Fruit fly (Drosophila melanogaster) whole organism, pupa: Measurements from ENCODE around the gene bap.

Source experiments
- CG10348 ChIP-seq: fragments of 200-800 bp; sonication (Bioruptor generic); IDR thresholded peaks from 2 replicates; pipeline ENCODE4 v1.3.6; 2022; ENCODE audit warnings: missing biosample characterization, missing genetic modification characterization
- CG12605 ChIP-seq: fragments of 200-800 bp; sonication (Bioruptor generic); IDR thresholded peaks from 2 replicates; pipeline ENCODE4 v1.3.6; 2022; ENCODE audit warnings: missing biosample characterization, missing genetic modification characterization
- CG13204 ChIP-seq: fragments of 200-800 bp; sonication (Bioruptor generic); optimal IDR thresholded peaks from 2 replicates; lab custom pipeline; 2018; ENCODE audit warnings: missing biosample characterization, mild to moderate bottlenecking, missing genetic modification characterization, moderate library complexity
- CG14655 ChIP-seq: fragments of 200-800 bp; sonication (Bioruptor generic); optimal IDR thresholded peaks from 3 replicates; lab custom pipeline; 2017; ENCODE audit warnings: mild to moderate bottlenecking, missing biosample characterization, missing genetic modification reagents, missing genetic modification characterization
- CG15710 ChIP-seq: fragments of 200-800 bp; sonication (Bioruptor generic); optimal IDR thresholded peaks from 2 replicates; lab custom pipeline; 2018; ENCODE audit warnings: missing biosample characterization, mild to moderate bottlenecking, missing genetic modification characterization, moderate library complexity
- CG17806 ChIP-seq: fragments of 200-800 bp; sonication (Bioruptor generic); optimal IDR thresholded peaks from 2 replicates; lab custom pipeline; 2018; ENCODE audit warnings: missing biosample characterization, mild to moderate bottlenecking, missing genetic modification characterization, moderate library complexity
- CG32121 ChIP-seq: fragments of 200-800 bp; sonication (Bioruptor generic); IDR thresholded peaks from 2 replicates; pipeline ENCODE4 v1.3.6; 2022; ENCODE audit warnings: missing biosample characterization, missing genetic modification characterization
- CG34367 ChIP-seq: fragments of 200-800 bp; sonication (Bioruptor generic); optimal IDR thresholded peaks from 2 replicates; lab custom pipeline; 2018; ENCODE audit warnings: missing biosample characterization, mild to moderate bottlenecking, missing genetic modification characterization
- CG4496 ChIP-seq: fragments of 200-800 bp; sonication (Bioruptor generic); IDR thresholded peaks from 3 replicates; pipeline ENCODE4 v1.3.6; 2022; ENCODE audit warnings: missing biosample characterization, missing genetic modification characterization
- CG8159 ChIP-seq: fragments of 200-800 bp; sonication (Bioruptor generic); optimal IDR thresholded peaks from 3 replicates; lab custom pipeline; 2018; ENCODE audit warnings: missing biosample characterization, mild to moderate bottlenecking, missing genetic modification characterization, moderate library complexity
- CG8301 ChIP-seq: fragments of 200-800 bp; sonication (Bioruptor generic); optimal IDR thresholded peaks from 2 replicates; lab custom pipeline; 2018; ENCODE audit warnings: missing biosample characterization, mild to moderate bottlenecking, missing genetic modification characterization
- CG9948 ChIP-seq: fragments of 200-800 bp; sonication (Bioruptor generic); optimal IDR thresholded peaks from 2 replicates; lab custom pipeline; 2018; ENCODE audit warnings: missing biosample characterization, mild to moderate bottlenecking, missing genetic modification characterization, moderate library complexity
- D1 ChIP-seq: fragments of 200-800 bp; sonication (Bioruptor generic); optimal IDR thresholded peaks from 2 replicates; lab custom pipeline; 2018; ENCODE audit warnings: missing biosample characterization, mild to moderate bottlenecking, missing genetic modification characterization, moderate library complexity
- EcR ChIP-seq: fragments of 200-800 bp; sonication (Bioruptor generic); optimal IDR thresholded peaks from 3 replicates; lab custom pipeline; 2019; ENCODE audit warnings: missing biosample characterization, missing genetic modification characterization, mild to moderate bottlenecking, moderate library complexity, missing genetic modification reagents
- Ets98B ChIP-seq: fragments of 200-800 bp; sonication (Bioruptor generic); IDR thresholded peaks from 2 replicates; pipeline ENCODE4 v1.3.6; 2022; ENCODE audit warnings: missing biosample characterization, missing genetic modification characterization
- Pif1A ChIP-seq: fragments of 200-800 bp; sonication (Bioruptor generic); optimal IDR thresholded peaks from 3 replicates; lab custom pipeline; 2016; ENCODE audit warnings: missing biosample characterization, missing genetic modification characterization
- Pif1B ChIP-seq: fragments of 200-800 bp; sonication (Bioruptor generic); optimal IDR thresholded peaks from 3 replicates; lab custom pipeline; 2016; ENCODE audit warnings: missing biosample characterization, missing genetic modification characterization
- Snoo ChIP-seq: fragments of 200-800 bp; sonication (Bioruptor generic); optimal IDR thresholded peaks from 3 replicates; lab custom pipeline; 2017; ENCODE audit warnings: missing biosample characterization, mild to moderate bottlenecking, missing genetic modification characterization, inconsistent platforms
- fd96Ca ChIP-seq: fragments of 200-800 bp; sonication (Bioruptor generic); IDR thresholded peaks from 3 replicates; pipeline ENCODE4 v1.3.6; 2022; ENCODE audit warnings: missing biosample characterization, missing genetic modification characterization
- gl ChIP-seq: fragments of 200-800 bp; sonication (Bioruptor generic); optimal IDR thresholded peaks from 2 replicates; lab custom pipeline; 2018; ENCODE audit warnings: missing biosample characterization, mild to moderate bottlenecking, missing genetic modification characterization
- rn ChIP-seq: fragments of 200-800 bp; sonication (Bioruptor generic); IDR thresholded peaks from 2 replicates; pipeline ENCODE4 v1.3.6; 2022; ENCODE audit warnings: missing biosample characterization, missing genetic modification characterization

bap gene

DNA sequence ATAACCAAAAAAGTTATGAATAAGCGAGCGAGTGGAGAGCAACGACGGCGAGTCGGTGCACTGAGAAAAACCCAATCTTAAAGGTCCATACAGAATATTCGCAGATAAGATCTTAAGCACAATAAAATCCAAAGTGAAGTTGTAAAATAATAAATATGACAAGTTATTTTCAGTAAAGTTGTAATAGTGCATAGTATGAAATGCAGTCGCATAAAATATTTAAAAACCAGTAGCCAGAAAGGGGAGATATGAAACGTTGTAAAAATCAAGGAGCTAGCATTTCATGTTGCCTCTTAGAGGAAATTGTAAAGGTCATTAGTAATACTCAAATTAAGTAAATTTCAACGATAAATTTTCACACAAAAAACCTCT, 40.9 kb upstream of the bap start:
- 0 out of 2 replicates have a peak, but pooled peaks have one; percentile 6 for TF ChIP-seq Ets98B
- peak; percentile 39 for TF ChIP-seq CG8301 (tag; lab: Kevin White, UChicago)
- TF ChIP-seq CG4496 (GFP tag; lab: Robert Waterston, UW), result 0 out of 3 replicates have a peak, but pooled peaks have one; percentile 17
- no peak for TF ChIP-seq D1
- TF ChIP-seq CG15710 (tag; lab: Kevin White, UChicago), result no peak
- no peak for TF ChIP-seq gl (tag; lab: Kevin White, UChicago)
- TF ChIP-seq Pif1B (GFP tag; lab: Kevin White, UChicago), result peak; percentile 2

- TF ChIP-seq Pif1B (GFP tag; lab: Kevin White, UChicago) (no peak), CG9948 (tag; lab: Kevin White, UChicago) (no peak), CG13204 (peak; percentile 44), CG12605 (GFP tag; lab: Robert Waterston, UW) (no peak), rn (GFP tag; lab: Robert Waterston, UW) (no peak), D1 (no peak), CG32121 (no peak), EcR (GFP tag; lab: Kevin White, UChicago) (peak; percentile 37), CG34367 (tag; lab: Kevin White, UChicago) (no peak), Snoo (tag; lab: Kevin White, UChicago) (no peak), CG8301 (tag; lab: Kevin White, UChicago) (no peak), CG14655 (GFP tag; lab: Kevin White, UChicago) (no peak), CG8159 (tag; lab: Kevin White, UChicago) (no peak), Pif1A (GFP tag; lab: Kevin White, UChicago) (no peak), CG17806 (tag; lab: Kevin White, UChicago) (no peak), CG4496 (GFP tag; lab: Robert Waterston, UW) (no peak), CG15710 (tag; lab: Kevin White, UChicago) (no peak)
Observed at dm6 chr3R:21348367-21349038, 40.2 kb upstream of the bap start.

- TF ChIP-seq gl (tag; lab: Kevin White, UChicago), result peak; percentile 6
- no peak for TF ChIP-seq CG17806 (tag; lab: Kevin White, UChicago)
- no peak for TF ChIP-seq D1
- no peak for TF ChIP-seq CG15710 (tag; lab: Kevin White, UChicago)
- no peak for TF ChIP-seq CG34367 (tag; lab: Kevin White, UChicago)
Observed at dm6 chr3R:21349039-21349781, 39.5 kb upstream of the bap start, which contains the start of gene aus. aus (minus strand) TSS chr3R:21349601.

DNA sequence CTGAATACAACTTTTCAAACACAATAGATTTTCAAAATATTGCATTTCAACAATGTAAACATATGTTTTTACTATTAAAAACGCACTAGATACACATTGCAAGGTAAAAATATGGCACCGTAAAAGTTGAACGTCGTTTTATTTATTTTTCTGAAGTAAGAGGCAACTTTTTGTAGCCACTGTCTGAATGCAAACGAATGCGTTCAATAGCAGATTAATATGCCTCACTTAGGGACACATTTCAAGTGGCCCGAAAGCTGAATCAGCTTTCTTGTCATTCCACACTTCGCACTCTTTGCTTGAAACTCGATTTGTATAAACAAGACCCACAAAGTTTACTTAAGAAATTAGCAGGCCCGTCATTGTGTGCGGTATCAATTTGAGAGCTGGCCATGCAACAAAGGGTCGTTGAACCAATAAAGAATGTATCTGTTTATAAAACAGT, 38.8 kb upstream of the bap start:
- TF ChIP-seq gl (tag; lab: Kevin White, UChicago), result peak; percentile 17
- TF ChIP-seq CG14655 (GFP tag; lab: Kevin White, UChicago), result no peak
- TF ChIP-seq EcR (GFP tag; lab: Kevin White, UChicago), result peak; percentile 90
- no peak for TF ChIP-seq CG13204
- no peak for TF ChIP-seq Pif1B (GFP tag; lab: Kevin White, UChicago)
- TF ChIP-seq D1, result peak; percentile 53
- TF ChIP-seq, all 21 proteins: peak for 3

- TF ChIP-seq EcR (GFP tag; lab: Kevin White, UChicago), result no peak
- no peak for TF ChIP-seq CG32121
- no peak for TF ChIP-seq CG10348 (GFP tag; lab: Robert Waterston, UW)
- TF ChIP-seq D1, result no peak
- no peak for TF ChIP-seq CG12605 (GFP tag; lab: Robert Waterston, UW)
- TF ChIP-seq fd96Ca (GFP tag; lab: Robert Waterston, UW), result no peak
- TF ChIP-seq Pif1B (GFP tag; lab: Kevin White, UChicago), result no peak
Observed at dm6 chr3R:21359375-21360191, 29.1 kb upstream of the bap start.

DNA sequence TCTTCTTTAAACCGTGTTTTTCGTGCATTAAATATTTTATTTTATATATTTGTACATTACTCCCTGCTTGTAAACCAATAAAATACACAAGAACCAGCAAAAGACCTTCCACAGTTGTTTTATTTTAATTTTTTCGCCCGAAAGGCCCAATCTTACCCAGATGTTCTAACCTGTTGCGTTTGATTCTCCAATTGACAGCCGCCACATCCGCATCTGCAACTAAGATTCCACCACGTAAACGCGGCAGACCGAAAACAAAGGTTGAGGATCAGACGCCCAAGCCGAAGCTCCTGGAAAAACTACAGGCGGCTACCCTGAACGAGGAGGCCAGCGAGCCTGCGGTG, 28.5 kb upstream of the bap start:
- TF ChIP-seq CG17806 (tag; lab: Kevin White, UChicago) (no peak), CG4496 (GFP tag; lab: Robert Waterston, UW) (no peak), CG8159 (tag; lab: Kevin White, UChicago) (no peak), Snoo (tag; lab: Kevin White, UChicago) (no peak), CG12605 (GFP tag; lab: Robert Waterston, UW) (no peak), CG32121 (no peak), CG8301 (tag; lab: Kevin White, UChicago) (no peak), rn (GFP tag; lab: Robert Waterston, UW) (no peak), gl (tag; lab: Kevin White, UChicago) (no peak), Pif1B (GFP tag; lab: Kevin White, UChicago) (no peak), Pif1A (GFP tag; lab: Kevin White, UChicago) (no peak), D1 (no peak)
